Worm (Caenorhabditis elegans) whole organism, L1 larva: Measurements from ENCODE around the gene fbxc-7.

ENCODE experiments used
- C16A3.4 ChIP-seq: fragments of 150-350 bp; optimal IDR thresholded peaks from 2 replicates; lab custom pipeline; 2014; ENCODE audit warnings: missing biosample characterization, missing genetic modification characterization
- F16B12.6 ChIP-seq: fragments of 150-350 bp; optimal IDR thresholded peaks from 2 replicates; lab custom pipeline; 2014; ENCODE audit warnings: missing biosample characterization, missing genetic modification characterization
- Y116A8C.19 ChIP-seq: sonication (generic microtip); optimal IDR thresholded peaks from 2 replicates; lab custom pipeline; 2016; ENCODE audit warnings: missing compliant biosample characterization, missing genetic modification characterization, borderline replicate concordance
- aha-1 ChIP-seq: fragments of 150-350 bp; optimal IDR thresholded peaks from 2 replicates; lab custom pipeline; 2014; ENCODE audit warnings: missing biosample characterization, missing genetic modification characterization
- aly-2 ChIP-seq: fragments of 150-350 bp; optimal IDR thresholded peaks from 2 replicates; lab custom pipeline; 2014; ENCODE audit warnings: missing biosample characterization, missing genetic modification characterization
- ceh-63 ChIP-seq: fragments of 200-800 bp; sonication (Bioruptor generic); optimal IDR thresholded peaks from 2 replicates; lab custom pipeline; 2018; ENCODE audit warnings: mild to moderate bottlenecking, missing genetic modification characterization, missing compliant biosample characterization
- ceh-82 ChIP-seq, 3 experiments: fragments of 150-350 bp in 1 of 3; sonication (generic microtip) in 2 of 3; optimal IDR thresholded peaks; 2 replicates each; lab custom pipeline; 2014 to 2017; ENCODE audit warnings: missing biosample characterization in 3 of 3, missing genetic modification characterization in 3 of 3
- ceh-88 ChIP-seq: fragments of 200-800 bp; sonication (Bioruptor generic); IDR thresholded peaks from 2 replicates; pipeline ENCODE4 v1.3.6; 2022; ENCODE audit warnings: missing genetic modification characterization, missing compliant biosample characterization
- ces-1 ChIP-seq: fragments of 150-350 bp; optimal IDR thresholded peaks from 2 replicates; lab custom pipeline; 2014; ENCODE audit warnings: missing biosample characterization, missing genetic modification reagents, missing genetic modification characterization
- dpl-1 ChIP-seq, 3 experiments: fragments of 150-350 bp in 2 of 3; sonication (generic microtip) in 1 of 3; optimal IDR thresholded peaks; 2 replicates each; lab custom pipeline; 2014 to 2017; ENCODE audit warnings: missing biosample characterization in 3 of 3, missing genetic modification characterization in 3 of 3, missing genetic modification reagents in 3 of 3
- dsc-1 ChIP-seq: sonication (generic microtip); optimal IDR thresholded peaks from 2 replicates; lab custom pipeline; 2016; ENCODE audit warnings: mild to moderate bottlenecking, missing genetic modification characterization, missing compliant biosample characterization
- efl-1 ChIP-seq, 4 experiments: fragments of 150-350 bp; optimal IDR thresholded peaks in 3 of 4; peaks in 1 of 4; 1 replicate in 1 of 4; 2 replicates in 3 of 4; lab custom pipeline; 2014; ENCODE audit warnings: missing biosample characterization in 2 of 4, missing genetic modification characterization in 2 of 4, missing genetic modification reagents in 2 of 4
- egl-13 ChIP-seq: sonication (generic microtip); optimal IDR thresholded peaks from 2 replicates; lab custom pipeline; 2016; ENCODE audit warnings: missing genotype, missing genetic modification reagents, missing genetic modification characterization, missing compliant biosample characterization
- egl-27 ChIP-seq, 2 experiments: fragments of 150-350 bp in 1 of 2; sonication (generic microtip); optimal IDR thresholded peaks; 3 replicates each; lab custom pipeline; 2017 to 2018; ENCODE audit warnings: missing biosample characterization in 2 of 2, missing genetic modification characterization in 2 of 2, missing genetic modification reagents in 2 of 2
- elt-2 ChIP-seq: sonication (generic microtip); optimal IDR thresholded peaks from 2 replicates; lab custom pipeline; 2016; ENCODE audit warnings: missing genetic modification characterization, mild to moderate bottlenecking, inconsistent platforms, missing compliant biosample characterization, missing genetic modification reagents
- fkh-10 ChIP-seq: sonication (generic microtip); optimal IDR thresholded peaks from 2 replicates; lab custom pipeline; 2017; ENCODE audit warnings: missing biosample characterization, missing genetic modification reagents, missing genetic modification characterization
- grh-1 ChIP-seq: fragments of 200-800 bp; sonication (Bioruptor generic); IDR thresholded peaks from 2 replicates; pipeline ENCODE4 v1.3.6; 2022; ENCODE audit warnings: missing genetic modification reagents, missing genetic modification characterization, missing compliant biosample characterization
- hlh-4 ChIP-seq: sonication (generic microtip); optimal IDR thresholded peaks from 2 replicates; lab custom pipeline; 2016; ENCODE audit warnings: mild to moderate bottlenecking, missing genetic modification characterization, missing compliant biosample characterization
- irx-1 ChIP-seq: sonication (generic microtip); optimal IDR thresholded peaks from 2 replicates; lab custom pipeline; 2016; ENCODE audit warnings: missing genetic modification characterization, missing compliant biosample characterization
- lin-14 ChIP-seq: fragments of 200-800 bp; sonication (Bioruptor generic); optimal IDR thresholded peaks from 2 replicates; lab custom pipeline; 2018; ENCODE audit warnings: mild to moderate bottlenecking, missing genetic modification characterization, moderate library complexity, missing compliant biosample characterization
- lin-15B ChIP-seq: fragments of 150-350 bp; sonication (generic microtip); optimal IDR thresholded peaks from 3 replicates; lab custom pipeline; 2014; ENCODE audit warnings: missing biosample characterization, missing genetic modification characterization
- lsy-2 ChIP-seq, 2 experiments: fragments of 150-350 bp; optimal IDR thresholded peaks; 2 replicates each; lab custom pipeline; 2014; ENCODE audit warnings: missing biosample characterization in 2 of 2, missing genetic modification characterization in 2 of 2
- mab-9 ChIP-seq: fragments of 200-800 bp; sonication (Bioruptor generic); IDR thresholded peaks from 2 replicates; pipeline ENCODE4 v1.3.6; 2022; ENCODE audit warnings: missing genetic modification reagents, missing genetic modification characterization, missing compliant biosample characterization
- mef-2 ChIP-seq: fragments of 150-350 bp; optimal IDR thresholded peaks from 2 replicates; lab custom pipeline; 2014; ENCODE audit warnings: missing biosample characterization, missing genetic modification characterization
- nhr-12 ChIP-seq: sonication (generic microtip); optimal IDR thresholded peaks from 2 replicates; lab custom pipeline; 2017; ENCODE audit warnings: missing biosample characterization, missing genetic modification characterization
- nhr-19 ChIP-seq: fragments of 200-800 bp; sonication (Bioruptor generic); conservative IDR thresholded peaks from 2 replicates; pipeline ENCODE4 v1.3.6; 2022; ENCODE audit warnings: missing genetic modification characterization, missing compliant biosample characterization
- nhr-20 ChIP-seq: sonication (generic microtip); optimal IDR thresholded peaks from 2 replicates; lab custom pipeline; 2016; ENCODE audit warnings: mild to moderate bottlenecking, missing genetic modification characterization, missing compliant biosample characterization
- nhr-28 ChIP-seq: fragments of 150-350 bp; optimal IDR thresholded peaks from 2 replicates; lab custom pipeline; 2014; ENCODE audit warnings: missing biosample characterization, missing genetic modification characterization
- nhr-77 ChIP-seq: fragments of 150-350 bp; optimal IDR thresholded peaks from 2 replicates; lab custom pipeline; 2014; ENCODE audit warnings: missing biosample characterization, missing genetic modification characterization
- nhr-85 ChIP-seq: sonication (generic microtip); peaks from one replicate; lab custom pipeline; 2016; ENCODE audit warnings: missing genetic modification characterization, inconsistent platforms, missing compliant biosample characterization
- nhr-90 ChIP-seq: sonication (generic microtip); optimal IDR thresholded peaks from 2 replicates; lab custom pipeline; 2016; ENCODE audit warnings: mild to moderate bottlenecking, missing genetic modification characterization, missing compliant biosample characterization; ENCODE audit not compliant: poor library complexity
- pag-3 ChIP-seq: sonication (generic microtip); optimal IDR thresholded peaks from 2 replicates; lab custom pipeline; 2017; ENCODE audit warnings: missing genetic modification characterization, mild to moderate bottlenecking, missing compliant biosample characterization, antibody characterized with exemption, borderline replicate concordance; ENCODE audit not compliant: insufficient read depth
- rnt-1 ChIP-seq: sonication (generic microtip); optimal IDR thresholded peaks from 2 replicates; lab custom pipeline; 2016; ENCODE audit warnings: mild to moderate bottlenecking, missing genetic modification characterization, moderate library complexity, missing compliant biosample characterization
- skn-1 ChIP-seq: fragments of 150-350 bp; optimal IDR thresholded peaks from 2 replicates; lab custom pipeline; 2014; ENCODE audit warnings: missing biosample characterization, missing genetic modification characterization
- snpc-4 ChIP-seq: fragments of 150-350 bp; optimal IDR thresholded peaks from 2 replicates; lab custom pipeline; 2014; ENCODE audit warnings: missing biosample characterization, missing genetic modification characterization
- snu-23 ChIP-seq: sonication (generic microtip); optimal IDR thresholded peaks from 2 replicates; lab custom pipeline; 2016; ENCODE audit warnings: missing genetic modification characterization, missing compliant biosample characterization
- sup-37 ChIP-seq: fragments of 200-800 bp; sonication (Bioruptor generic); optimal IDR thresholded peaks from 2 replicates; lab custom pipeline; 2018; ENCODE audit warnings: mild to moderate bottlenecking, missing genetic modification characterization, missing compliant biosample characterization
- swsn-7 ChIP-seq: sonication (generic microtip); optimal IDR thresholded peaks from 2 replicates; lab custom pipeline; 2016; ENCODE audit warnings: missing genetic modification characterization, missing compliant biosample characterization
- unc-86 ChIP-seq: sonication (generic microtip); optimal IDR thresholded peaks from 2 replicates; lab custom pipeline; 2016; ENCODE audit warnings: missing genetic modification characterization, missing compliant biosample characterization
- zag-1 ChIP-seq: fragments of 150-350 bp; optimal IDR thresholded peaks from 2 replicates; lab custom pipeline; 2014; ENCODE audit warnings: missing biosample characterization, missing genetic modification characterization
- ztf-11 ChIP-seq, 2 experiments: sonication (generic microtip); optimal IDR thresholded peaks; 2 replicates each; lab custom pipeline; 2016 to 2017; ENCODE audit warnings: missing genetic modification characterization in 2 of 2, missing biosample characterization in 1 of 2, missing compliant biosample characterization in 1 of 2
- ztf-4 ChIP-seq: fragments of 150-350 bp; optimal IDR thresholded peaks from 2 replicates; lab custom pipeline; 2014; ENCODE audit warnings: missing biosample characterization, missing genetic modification characterization

fbxc-7 gene

DNA sequence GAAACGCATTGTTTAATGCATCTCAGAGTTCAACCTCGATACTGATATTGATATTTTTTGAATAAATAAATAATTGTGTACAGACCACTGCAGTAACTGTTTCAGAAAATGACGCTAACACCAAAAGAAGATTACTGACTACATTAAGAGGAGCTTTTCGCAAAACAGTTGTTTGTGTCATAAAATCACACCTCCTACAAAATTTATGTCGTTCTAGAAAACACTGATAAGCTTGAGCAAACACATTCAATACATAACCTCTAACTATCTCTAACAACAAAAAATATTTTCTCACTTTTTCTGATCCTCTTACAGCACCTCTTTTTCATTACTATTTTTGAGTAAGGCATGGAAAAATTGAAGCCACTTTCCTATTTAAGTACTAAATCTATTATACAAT lies at the start of gene fbxc-7:
fbxc-7 (plus strand) TSS at position 301 of the 400 bp plus-strand sequence.
- TF ChIP-seq elt-2 (tag; lab: Kevin White, UChicago): peak; percentile 15

DNA sequence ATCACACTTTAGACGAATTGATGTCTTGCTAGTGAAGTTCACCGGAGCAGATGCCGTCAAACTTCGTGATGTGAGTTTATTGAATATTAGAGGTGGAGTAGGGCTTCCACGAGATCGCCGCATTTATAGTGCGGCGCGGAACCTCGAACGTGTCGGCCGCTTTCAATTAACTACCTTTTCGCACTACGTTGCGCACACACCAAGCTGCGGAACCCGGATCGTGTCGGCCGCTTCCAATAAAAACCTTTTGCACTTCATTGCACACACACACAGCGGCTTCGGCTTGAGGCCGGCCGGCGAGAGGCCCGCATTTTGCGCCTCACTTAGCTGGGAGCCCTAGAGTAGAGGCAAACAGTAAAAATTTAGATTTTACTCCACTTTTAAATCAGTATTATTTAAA lies 49.4 kb upstream of the fbxc-7 start:
- TF ChIP-seq dpl-1 (GFP tag; optimal IDR thresholded peaks at IDR 0.05; lab: Kevin White, UChicago) (no peak), nhr-28 (tag; lab: Kevin White, UChicago) (no peak), rnt-1 (tag; lab: Kevin White, UChicago) (peak; percentile 69), skn-1 (no peak), snpc-4 (tag; lab: Kevin White, UChicago) (peak; percentile 93), ztf-11 (tag; optimal IDR thresholded peaks at IDR 0.05; lab: Kevin White, UChicago) (no peak), mab-9 (GFP tag; lab: Robert Waterston, UW) (no peak), nhr-19 (peak; percentile 41)

DNA sequence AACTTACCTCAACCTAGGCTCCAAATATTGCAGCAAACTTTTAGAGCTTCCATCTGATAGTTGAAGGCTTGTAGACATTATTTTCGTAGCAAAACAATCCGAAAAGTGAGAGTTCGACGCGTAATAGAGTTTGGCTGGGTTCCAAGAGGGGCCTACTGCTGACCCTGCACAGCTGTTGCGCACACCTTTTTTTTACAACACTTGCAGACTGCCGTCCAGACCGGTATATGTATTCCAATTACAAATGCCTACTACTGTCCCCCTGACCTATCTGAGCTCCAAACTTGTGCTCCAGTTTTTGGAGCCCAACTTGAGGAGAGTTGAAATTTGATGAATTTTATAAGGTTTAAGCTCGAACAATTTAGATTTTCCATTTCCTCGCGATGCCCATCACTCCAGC lies 45.2 kb upstream of the fbxc-7 start, which contains the start of the genes fbxc-24 and fbxc-27:
fbxc-24 (minus strand) TSS at position 101 of the 400 bp plus-strand sequence.
fbxc-27 (plus strand) TSS at position 216 of the 400 bp plus-strand sequence.
- TF ChIP-seq egl-27 (tag; optimal IDR thresholded peaks at IDR 0.05; lab: Kevin White, UChicago) (no peak), mef-2 (tag; lab: Kevin White, UChicago) (no peak)

DNA sequence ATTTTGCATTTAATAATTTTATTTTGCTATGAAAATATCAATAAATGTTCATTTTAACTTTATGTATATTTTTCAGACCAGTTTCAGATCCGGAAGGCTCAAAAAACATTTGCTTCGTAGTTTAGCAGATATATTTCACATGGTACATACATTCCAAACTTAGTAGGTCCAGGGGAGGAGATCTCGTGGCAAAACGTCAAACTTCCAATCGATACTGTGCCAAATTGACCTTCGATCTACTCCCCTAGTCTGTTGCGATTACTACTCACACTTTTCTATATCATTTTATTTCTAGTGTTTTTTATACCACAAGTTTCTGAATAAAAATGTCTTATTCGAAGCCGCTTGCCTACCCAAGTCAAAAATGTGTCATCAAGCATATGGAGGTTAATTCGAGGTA lies 43.0 kb upstream of the fbxc-7 start, which contains the start of gene fbxc-31:
fbxc-31 (plus strand) TSS at position 301 of the 400 bp plus-strand sequence.
- TF ChIP-seq zag-1 (tag; lab: Kevin White, UChicago): no peak
- TF ChIP-seq efl-1 (optimal IDR thresholded peaks at IDR 0.05; lab: Kevin White, UChicago): no peak
- peak in 1 of 2 experiments; percentile 15 for TF ChIP-seq efl-1 (GFP tag; optimal IDR thresholded peaks at IDR 0.05 in 1 of 2; lab: Kevin White, UChicago)

DNA sequence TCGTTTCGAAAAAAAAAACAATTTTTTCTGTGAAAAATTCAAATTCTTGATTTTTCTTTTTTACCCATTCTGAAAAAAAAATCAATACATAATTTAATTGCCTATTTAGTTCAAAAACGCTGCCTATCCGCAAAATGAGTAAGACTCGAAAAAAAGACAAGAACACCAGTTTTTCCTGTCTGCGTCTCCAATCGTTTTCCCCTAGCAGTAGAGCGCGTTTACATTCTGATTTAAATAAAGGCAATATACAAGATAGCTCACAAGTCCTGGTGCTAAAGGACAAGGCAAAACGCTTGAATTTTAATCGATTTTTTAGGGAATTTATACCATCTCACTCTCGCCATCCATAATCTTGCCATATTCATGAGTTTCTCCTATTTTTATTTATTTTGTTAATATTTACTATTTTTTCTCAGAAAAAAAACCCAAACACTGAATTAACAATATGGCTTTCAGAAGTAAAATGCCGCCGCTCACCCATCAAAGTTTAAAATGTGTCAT lies 41.5 kb upstream of the fbxc-7 start, which contains the start of gene fbxc-33:
fbxc-33 (plus strand) TSS at position 451 of the 501 bp plus-strand sequence.
- TF ChIP-seq snu-23 (GFP tag; lab: Kevin White, UChicago): no peak
- no peak for TF ChIP-seq nhr-90
- TF ChIP-seq swsn-7: peak; percentile 26
- peak in 2 of 3 experiments; percentile 27 to 62 for TF ChIP-seq dpl-1 (GFP tag; optimal IDR thresholded peaks at IDR 0.05; lab: Kevin White, UChicago)
- TF ChIP-seq snpc-4 (tag; lab: Kevin White, UChicago): peak; percentile 13
- TF ChIP-seq lin-15B (tag; lab: Kevin White, UChicago): peak; percentile 62
- no peak for TF ChIP-seq pag-3 (tag; lab: Kevin White, UChicago)
- no peak for TF ChIP-seq ztf-4 (tag; lab: Kevin White, UChicago)
- TF ChIP-seq irx-1: no peak
- TF ChIP-seq nhr-12: no peak
- no peak for TF ChIP-seq aha-1 (tag; lab: Kevin White, UChicago)
- no peak for TF ChIP-seq hlh-4 (tag; lab: Kevin White, UChicago)
- peak; percentile 0 for TF ChIP-seq nhr-85
- no peak for TF ChIP-seq sup-37 (GFP tag; lab: Kevin White, UChicago)
- no peak for TF ChIP-seq ztf-11 (tag; optimal IDR thresholded peaks at IDR 0.05; lab: Kevin White, UChicago)
- TF ChIP-seq ces-1: no peak
- peak; percentile 63 to 64 for TF ChIP-seq efl-1 (optimal IDR thresholded peaks at IDR 0.05; lab: Kevin White, UChicago)
- peak; percentile 58 to 92 for TF ChIP-seq efl-1 (GFP tag; optimal IDR thresholded peaks at IDR 0.05 in 1 of 2; lab: Kevin White, UChicago)
- peak; percentile 34 for TF ChIP-seq rnt-1 (tag; lab: Kevin White, UChicago)
- TF ChIP-seq unc-86 (tag; lab: Kevin White, UChicago): no peak
- no peak for TF ChIP-seq grh-1 (GFP tag; lab: Robert Waterston, UW)
- TF ChIP-seq lin-14 (GFP tag; lab: Kevin White, UChicago): peak; percentile 57
- no peak for TF ChIP-seq egl-13 (tag; lab: Kevin White, UChicago)
- peak in 1 of 3 experiments; percentile 31 for TF ChIP-seq ceh-82 (tag; optimal IDR thresholded peaks at IDR 0.05; lab: Kevin White, UChicago)
- peak; percentile 38 for TF ChIP-seq skn-1
- no peak for TF ChIP-seq ceh-63 (GFP tag; lab: Kevin White, UChicago)
- no peak for TF ChIP-seq ceh-88 (GFP tag; lab: Robert Waterston, UW)
- no peak for TF ChIP-seq fkh-10 (GFP tag; lab: Kevin White, UChicago)
- TF ChIP-seq elt-2 (tag; lab: Kevin White, UChicago): peak; percentile 41
- no peak for TF ChIP-seq nhr-77
- TF ChIP-seq Y116A8C.19 (tag; lab: Kevin White, UChicago): no peak
- TF ChIP-seq lsy-2 (tag; optimal IDR thresholded peaks at IDR 0.05; lab: Kevin White, UChicago): peak; percentile 31 to 66
- no peak for TF ChIP-seq aly-2 (tag; lab: Kevin White, UChicago)
- peak; percentile 4 for TF ChIP-seq nhr-20 (tag; lab: Kevin White, UChicago)
- TF ChIP-seq F16B12.6: peak; percentile 30
- peak; percentile 29 for TF ChIP-seq C16A3.4 (tag; lab: Kevin White, UChicago)
- TF ChIP-seq dsc-1 (tag; lab: Kevin White, UChicago): no peak
